Fruit fly (Drosophila melanogaster) whole organism, embryonic: Measurements from ENCODE around the gene CG11670.

Source experiments
- Abd-B ChIP-seq: fragments of 200-800 bp; sonication (Bioruptor generic); optimal IDR thresholded peaks from 2 replicates; lab custom pipeline; 2018; ENCODE audit warnings: missing biosample characterization, mild to moderate bottlenecking, missing genetic modification characterization, moderate library complexity
- Asciz ChIP-seq: fragments of 200-800 bp; sonication (Bioruptor generic); optimal IDR thresholded peaks from 2 replicates; lab custom pipeline; 2017; ENCODE audit warnings: missing biosample characterization, mild to moderate bottlenecking, missing genetic modification characterization, missing genetic modification reagents
- Bdp1 ChIP-seq: fragments of 200-800 bp; sonication (Bioruptor generic); optimal IDR thresholded peaks from 3 replicates; lab custom pipeline; 2016; ENCODE audit warnings: missing biosample characterization, missing genetic modification characterization
- CG10979 ChIP-seq: fragments of 200-800 bp; sonication (Bioruptor generic); optimal IDR thresholded peaks from 2 replicates; lab custom pipeline; 2018; ENCODE audit warnings: missing biosample characterization, mild to moderate bottlenecking, missing genetic modification characterization, moderate library complexity
- CG14710 ChIP-seq: fragments of 200-800 bp; sonication (Bioruptor generic); optimal IDR thresholded peaks from 3 replicates; lab custom pipeline; 2019; ENCODE audit warnings: missing biosample characterization, mild to moderate bottlenecking, missing genetic modification characterization, moderate library complexity
- CG15514 ChIP-seq: fragments of 200-800 bp; sonication (Bioruptor generic); optimal IDR thresholded peaks from 3 replicates; lab custom pipeline; 2017; ENCODE audit warnings: missing biosample characterization, missing genetic modification characterization, mild to moderate bottlenecking, moderate library complexity, missing genetic modification reagents
- CG17186 ChIP-seq: fragments of 200-800 bp; sonication (Bioruptor generic); optimal IDR thresholded peaks from 3 replicates; lab custom pipeline; 2017; ENCODE audit warnings: missing biosample characterization, missing genetic modification reagents, missing genetic modification characterization
- CG18011 ChIP-seq: fragments of 200-800 bp; sonication (Bioruptor generic); optimal IDR thresholded peaks from 2 replicates; lab custom pipeline; 2017; ENCODE audit warnings: missing biosample characterization, missing genetic modification characterization, mild to moderate bottlenecking, moderate library complexity, missing genotype
- CG2116 ChIP-seq: fragments of 200-800 bp; sonication (Bioruptor generic); optimal IDR thresholded peaks from 3 replicates; lab custom pipeline; 2018; ENCODE audit warnings: missing biosample characterization, mild to moderate bottlenecking, missing genetic modification characterization
- CG31365 ChIP-seq: fragments of 200-800 bp; sonication (Bioruptor generic); optimal IDR thresholded peaks from 2 replicates; lab custom pipeline; 2018; ENCODE audit warnings: missing biosample characterization, mild to moderate bottlenecking, missing genetic modification characterization
- CG31388 ChIP-seq: fragments of 200-800 bp; sonication (Bioruptor generic); optimal IDR thresholded peaks from 2 replicates; lab custom pipeline; 2016; ENCODE audit warnings: missing biosample characterization, missing genetic modification characterization
- CG32772 ChIP-seq: fragments of 200-800 bp; sonication (Bioruptor generic); IDR thresholded peaks from 2 replicates; pipeline ENCODE4 v1.3.6; 2022; ENCODE audit warnings: missing biosample characterization, missing genetic modification characterization
- CG42726 ChIP-seq: fragments of 200-800 bp; sonication (Bioruptor generic); IDR thresholded peaks from 2 replicates; pipeline ENCODE4 v1.3.6; 2022; ENCODE audit warnings: missing biosample characterization, missing genetic modification characterization; ENCODE audit not compliant: partially characterized antibody
- CG5180 ChIP-seq: fragments of 200-800 bp; sonication (Bioruptor generic); optimal IDR thresholded peaks from 3 replicates; lab custom pipeline; 2017; ENCODE audit warnings: missing biosample characterization, missing genetic modification characterization, mild to moderate bottlenecking, moderate library complexity, missing genetic modification reagents
- CG5953 ChIP-seq: fragments of 200-800 bp; sonication (Bioruptor generic); IDR thresholded peaks from 2 replicates; pipeline ENCODE4 v1.3.6; 2022; ENCODE audit warnings: missing biosample characterization, missing genetic modification characterization
- CG6654 ChIP-seq: fragments of 200-800 bp; sonication (Bioruptor generic); optimal IDR thresholded peaks from 2 replicates; lab custom pipeline; 2017; ENCODE audit warnings: missing biosample characterization, mild to moderate bottlenecking, missing genetic modification characterization
- CG6791 ChIP-seq: fragments of 200-800 bp; sonication (Bioruptor generic); IDR thresholded peaks from 3 replicates; pipeline ENCODE4 v1.3.6; 2022; ENCODE audit warnings: missing biosample characterization, missing genetic modification characterization; ENCODE audit not compliant: partially characterized antibody
- CG6813 ChIP-seq: fragments of 200-800 bp; sonication (Bioruptor generic); optimal IDR thresholded peaks from 2 replicates; lab custom pipeline; 2017; ENCODE audit warnings: missing biosample characterization, missing genetic modification characterization, mild to moderate bottlenecking, moderate library complexity, missing genetic modification reagents
- CG7786 ChIP-seq: fragments of 200-800 bp; sonication (Bioruptor generic); optimal IDR thresholded peaks from 2 replicates; lab custom pipeline; 2016; ENCODE audit warnings: missing biosample characterization, missing genetic modification characterization
- CG8089 ChIP-seq: fragments of 200-800 bp; sonication (Bioruptor generic); optimal IDR thresholded peaks from 3 replicates; lab custom pipeline; 2016; ENCODE audit warnings: missing biosample characterization, missing genetic modification characterization
- Dll ChIP-seq: fragments of 200-800 bp; sonication (Bioruptor generic); IDR thresholded peaks from 4 replicates; pipeline ENCODE4 v1.3.6; 2022; ENCODE audit warnings: missing biosample characterization, missing genetic modification characterization; ENCODE audit not compliant: partially characterized antibody
- Doc3 ChIP-seq: fragments of 200-800 bp; sonication (Bioruptor generic); IDR thresholded peaks from 3 replicates; pipeline ENCODE4 v1.3.6; 2022; ENCODE audit warnings: missing biosample characterization, missing genetic modification characterization; ENCODE audit not compliant: partially characterized antibody
- E2f1 ChIP-seq: fragments of 200-800 bp; sonication (Bioruptor generic); IDR thresholded peaks from 2 replicates; pipeline ENCODE4 v1.3.6; 2022; ENCODE audit warnings: missing biosample characterization, missing genetic modification characterization
- HLH3B ChIP-seq: fragments of 200-800 bp; sonication (Bioruptor generic); IDR thresholded peaks from 2 replicates; pipeline ENCODE4 v1.3.6; 2022; ENCODE audit warnings: missing biosample characterization, missing genetic modification characterization
- HLH54F ChIP-seq: fragments of 200-800 bp; sonication (Bioruptor generic); optimal IDR thresholded peaks from 3 replicates; lab custom pipeline; 2016; ENCODE audit warnings: missing biosample characterization, missing genetic modification characterization
- Hmx ChIP-seq: fragments of 200-800 bp; sonication (Bioruptor generic); optimal IDR thresholded peaks from 2 replicates; lab custom pipeline; 2016; ENCODE audit warnings: missing biosample characterization, missing genetic modification characterization
- Jarid2 ChIP-seq: fragments of 200-800 bp; sonication (Bioruptor generic); optimal IDR thresholded peaks from 3 replicates; lab custom pipeline; 2017; ENCODE audit warnings: mild to moderate bottlenecking, missing biosample characterization, missing genetic modification reagents, missing genetic modification characterization
- Kr ChIP-seq: fragments of 200-800 bp; sonication (Bioruptor generic); optimal IDR thresholded peaks from 2 replicates; lab custom pipeline; 2017; ENCODE audit warnings: missing biosample characterization, mild to moderate bottlenecking, missing genetic modification characterization
- MBD-R2 ChIP-seq: fragments of 200-800 bp; sonication (Bioruptor generic); IDR thresholded peaks from 2 replicates; pipeline ENCODE4 v1.3.6; 2022; ENCODE audit warnings: missing biosample characterization, missing genetic modification characterization
- Max ChIP-seq: fragments of 200-800 bp; sonication (Bioruptor generic); optimal IDR thresholded peaks from 2 replicates; lab custom pipeline; 2016; ENCODE audit warnings: missing biosample characterization, mild to moderate bottlenecking, missing genetic modification characterization
- NC2α ChIP-seq: fragments of 200-800 bp; sonication (Bioruptor generic); optimal IDR thresholded peaks from 2 replicates; lab custom pipeline; 2016; ENCODE audit warnings: missing biosample characterization, missing genetic modification characterization
- Neu2 ChIP-seq: fragments of 200-800 bp; sonication (Bioruptor generic); optimal IDR thresholded peaks from 3 replicates; lab custom pipeline; 2016; ENCODE audit warnings: missing biosample characterization, missing genetic modification characterization, borderline replicate concordance
- ato ChIP-seq: fragments of 200-800 bp; sonication (Bioruptor generic); IDR thresholded peaks from 2 replicates; pipeline ENCODE4 v1.3.6; 2022; ENCODE audit warnings: missing biosample characterization, missing genetic modification characterization; ENCODE audit not compliant: partially characterized antibody
- croc ChIP-seq: fragments of 200-800 bp; sonication (Bioruptor generic); conservative IDR thresholded peaks from 3 replicates; pipeline ENCODE4 v1.3.6; 2022; ENCODE audit warnings: missing biosample characterization, missing genetic modification characterization
- dimm ChIP-seq: fragments of 200-800 bp; sonication (Bioruptor generic); IDR thresholded peaks from 2 replicates; pipeline ENCODE4 v1.3.6; 2022; ENCODE audit warnings: missing biosample characterization, missing genetic modification characterization
- disco-r ChIP-seq: fragments of 200-800 bp; sonication (Bioruptor generic); optimal IDR thresholded peaks from 2 replicates; lab custom pipeline; 2016; ENCODE audit warnings: missing biosample characterization, missing genetic modification characterization
- eve ChIP-seq, 2 experiments: fragments of >200 bp; optimal IDR thresholded peaks; 2 replicates each; lab custom pipeline; 2017; ENCODE audit warnings: missing biosample characterization in 2 of 2, missing genetic modification characterization in 2 of 2
- fd102C ChIP-seq: fragments of 200-800 bp; sonication (Bioruptor generic); optimal IDR thresholded peaks from 2 replicates; lab custom pipeline; 2018; ENCODE audit warnings: missing biosample characterization, mild to moderate bottlenecking, missing genetic modification characterization, moderate library complexity
- fd3F ChIP-seq: fragments of 200-800 bp; sonication (Bioruptor generic); optimal IDR thresholded peaks from 2 replicates; lab custom pipeline; 2018; ENCODE audit warnings: missing biosample characterization, mild to moderate bottlenecking, missing genetic modification characterization, moderate library complexity
- ftz-f1 ChIP-seq: fragments of 200-800 bp; sonication (Bioruptor generic); optimal IDR thresholded peaks from 2 replicates; lab custom pipeline; 2016; ENCODE audit warnings: missing biosample characterization, missing genetic modification characterization
- gfzf ChIP-seq: fragments of 200-800 bp; sonication (Bioruptor generic); optimal IDR thresholded peaks from 2 replicates; lab custom pipeline; 2016; ENCODE audit warnings: missing biosample characterization, mild to moderate bottlenecking, missing genetic modification characterization, moderate library complexity
- grau ChIP-seq: fragments of 200-800 bp; optimal IDR thresholded peaks from 3 replicates; lab custom pipeline; 2019; ENCODE audit warnings: missing biosample characterization, mild to moderate bottlenecking, missing genetic modification characterization, moderate library complexity
- insv ChIP-seq, 2 experiments: fragments of 200-800 bp; sonication (Bioruptor generic); optimal IDR thresholded peaks; 3 replicates each; lab custom pipeline; 2016 to 2018; ENCODE audit warnings: missing biosample characterization in 2 of 2, missing genetic modification characterization in 2 of 2
- kni ChIP-seq: fragments of 200-800 bp; sonication (Bioruptor generic); optimal IDR thresholded peaks from 3 replicates; lab custom pipeline; 2017; ENCODE audit warnings: mild to moderate bottlenecking, missing biosample characterization, missing genetic modification reagents, missing genetic modification characterization
- rib ChIP-seq: fragments of 200-800 bp; sonication (Bioruptor generic); IDR thresholded peaks from 2 replicates; pipeline ENCODE4 v1.3.6; 2022; ENCODE audit warnings: missing biosample characterization, missing genetic modification characterization
- schlank ChIP-seq: fragments of 200-800 bp; sonication (Bioruptor generic); optimal IDR thresholded peaks from 2 replicates; lab custom pipeline; 2018; ENCODE audit warnings: missing biosample characterization, mild to moderate bottlenecking, missing genetic modification characterization
- sens-2 ChIP-seq: fragments of 200-800 bp; sonication (Bioruptor generic); IDR thresholded peaks from 2 replicates; pipeline ENCODE4 v1.3.6; 2022; ENCODE audit warnings: missing biosample characterization, missing genetic modification characterization
- slbo ChIP-seq: fragments of 200-800 bp; sonication (Bioruptor generic); IDR thresholded peaks from 2 replicates; pipeline ENCODE4 v1.3.6; 2022; ENCODE audit warnings: missing biosample characterization, missing genetic modification characterization
- sr ChIP-seq: fragments of 200-800 bp; sonication (Bioruptor generic); IDR thresholded peaks from 3 replicates; pipeline ENCODE4 v1.3.6; 2022; ENCODE audit warnings: missing biosample characterization, missing genetic modification characterization
- zen ChIP-seq: fragments of 200-800 bp; sonication (Bioruptor generic); optimal IDR thresholded peaks from 3 replicates; lab custom pipeline; 2018; ENCODE audit warnings: missing biosample characterization, mild to moderate bottlenecking, missing genetic modification characterization, moderate library complexity

The CG11670 gene

DNA sequence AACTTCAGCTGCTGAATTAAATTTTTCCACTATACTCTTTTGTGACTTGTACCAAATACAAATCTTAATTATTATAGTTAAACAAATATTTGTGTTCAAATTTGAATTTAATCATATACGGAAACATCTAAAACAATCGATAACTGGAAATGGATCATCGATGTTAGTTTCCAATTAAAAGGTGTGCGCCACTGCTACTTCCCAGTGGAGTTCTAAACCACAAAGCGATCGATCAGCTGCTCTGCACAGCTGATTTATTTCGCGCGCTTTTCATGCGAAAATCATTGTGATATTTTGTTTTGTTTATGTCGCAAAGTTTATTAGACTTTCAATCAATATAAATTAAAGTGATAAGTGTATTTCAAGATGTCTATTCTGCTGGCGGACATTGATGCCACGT is 46.5 kb downstream of the CG11670 start, which contains the start of gene timeout (continued):
- no peak for TF ChIP-seq CG6813
- TF ChIP-seq E2f1, result peak; percentile 70; the same call in 1 of the 2 replicates
- no peak for TF ChIP-seq HLH3B
- no peak for TF ChIP-seq CG8089
- no peak for TF ChIP-seq disco-r
- peak; percentile 26 for TF ChIP-seq fd102C (GFP tag; lab: Kevin White, UChicago)
- peak; percentile 62; the same call in 1 of the 2 replicates for TF ChIP-seq ato (GFP tag; lab: Robert Waterston, UW)
- no peak for TF ChIP-seq CG5953 (GFP tag; lab: Robert Waterston, UW)
- peak; percentile 47; the same call in 1 of the 2 replicates for TF ChIP-seq CG42726
- TF ChIP-seq CG6791 (GFP tag; lab: Robert Waterston, UW), result peak; percentile 76
- no peak for TF ChIP-seq fd3F
- peak; percentile 4 for TF ChIP-seq Abd-B (GFP tag; lab: Kevin White, UChicago)
- no peak for TF ChIP-seq kni (GFP tag; lab: Kevin White, UChicago)
- no peak for TF ChIP-seq schlank
- no peak for TF ChIP-seq Neu2
- no peak for TF ChIP-seq slbo (GFP tag; lab: Robert Waterston, UW)
- TF ChIP-seq Doc3 (GFP tag; lab: Robert Waterston, UW), result peak; percentile 68
- no peak for TF ChIP-seq Bdp1 (GFP tag; lab: Kevin White, UChicago)
- TF ChIP-seq CG7786 (GFP tag; lab: Kevin White, UChicago), result no peak
- peak; percentile 3 for TF ChIP-seq grau (tag; lab: Kevin White, UChicago)
- 0 out of 2 replicates have a peak, but pooled peaks have one; percentile 31 for TF ChIP-seq rib (GFP tag; lab: Robert Waterston, UW)
- TF ChIP-seq CG10979 (tag; lab: Kevin White, UChicago), result no peak
- peak in 1 of 2 experiments; percentile 88 for TF ChIP-seq insv (GFP tag; optimal IDR thresholded peaks at IDR 0.05; lab: Kevin White, UChicago)
- TF ChIP-seq Max (GFP tag; lab: Kevin White, UChicago), result no peak
- no peak for TF ChIP-seq CG31365 (tag; lab: Kevin White, UChicago)
- TF ChIP-seq CG18011, result no peak
- TF ChIP-seq Hmx (GFP tag; lab: Kevin White, UChicago), result no peak
- no peak for TF ChIP-seq HLH54F (GFP tag; lab: Kevin White, UChicago)
- TF ChIP-seq gfzf (GFP tag; lab: Kevin White, UChicago), result peak; percentile 45
- TF ChIP-seq sens-2, result no peak
- no peak for TF ChIP-seq Kr
- TF ChIP-seq Dll (GFP tag; lab: Robert Waterston, UW), result peak; percentile 80
- TF ChIP-seq sr, result no peak
- no peak for TF ChIP-seq CG31388 (GFP tag; lab: Kevin White, UChicago)
- no peak for TF ChIP-seq Jarid2 (GFP tag; lab: Kevin White, UChicago)
- TF ChIP-seq CG5180 (GFP tag; lab: Kevin White, UChicago), result no peak
- TF ChIP-seq Asciz, result no peak
- peak; percentile 66 for TF ChIP-seq zen
- TF ChIP-seq CG32772 (GFP tag; lab: Robert Waterston, UW), result no peak
- TF ChIP-seq MBD-R2 (GFP tag; lab: Robert Waterston, UW), result peak; percentile 87
- TF ChIP-seq CG14710 (tag; lab: Kevin White, UChicago), result peak; percentile 73
- TF ChIP-seq dimm (GFP tag; lab: Robert Waterston, UW), result no peak
- TF ChIP-seq NC2α (GFP tag; lab: Kevin White, UChicago), result no peak
- TF ChIP-seq CG17186, result peak; percentile 81
- TF ChIP-seq eve (GFP tag; optimal IDR thresholded peaks at IDR 0.05; lab: Kevin White, UChicago), result no peak
- no peak for TF ChIP-seq ftz-f1 (GFP tag; lab: Kevin White, UChicago)
- TF ChIP-seq CG2116, result peak; percentile 94
- TF ChIP-seq CG6654 (GFP tag; lab: Kevin White, UChicago), result no peak
- TF ChIP-seq croc (GFP tag; lab: Robert Waterston, UW), result no peak
- TF ChIP-seq CG15514 (GFP tag; lab: Kevin White, UChicago), result peak; percentile 29
